Fruit fly (Drosophila melanogaster) whole organism, pupa: ENCODE data around the gene CG14634.

Source experiments
- CG12605 ChIP-seq: fragments of 200-800 bp; sonication (Bioruptor generic); IDR thresholded peaks from 2 replicates; pipeline ENCODE4 v1.3.6; 2022; ENCODE audit warnings: missing biosample characterization, missing genetic modification characterization
- CG14655 ChIP-seq: fragments of 200-800 bp; sonication (Bioruptor generic); optimal IDR thresholded peaks from 3 replicates; lab custom pipeline; 2017; ENCODE audit warnings: mild to moderate bottlenecking, missing biosample characterization, missing genetic modification reagents, missing genetic modification characterization
- CG15710 ChIP-seq: fragments of 200-800 bp; sonication (Bioruptor generic); optimal IDR thresholded peaks from 2 replicates; lab custom pipeline; 2018; ENCODE audit warnings: missing biosample characterization, mild to moderate bottlenecking, missing genetic modification characterization, moderate library complexity
- CG8301 ChIP-seq: fragments of 200-800 bp; sonication (Bioruptor generic); optimal IDR thresholded peaks from 2 replicates; lab custom pipeline; 2018; ENCODE audit warnings: missing biosample characterization, mild to moderate bottlenecking, missing genetic modification characterization

DNA sequence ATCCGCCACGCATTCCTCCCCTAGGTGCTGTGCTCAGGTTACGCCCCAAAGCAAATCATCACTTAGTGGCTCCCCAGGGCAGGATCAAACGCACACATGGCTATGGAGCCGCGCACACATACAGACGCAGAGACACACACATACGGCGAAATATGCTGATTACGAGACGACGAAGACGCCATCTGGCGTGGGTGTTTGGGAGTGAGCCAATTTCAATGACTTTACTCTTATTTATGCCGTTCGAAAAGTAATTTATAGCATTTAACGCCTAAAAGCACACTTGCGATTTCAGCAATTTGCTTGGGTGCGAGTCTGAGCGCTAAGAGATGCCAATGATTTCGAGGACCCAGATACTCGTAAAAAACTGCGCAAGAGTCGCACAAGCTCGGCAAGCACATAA lies 6.0 kb downstream of the CG14634 start:
- TF ChIP-seq CG8301 (tag; lab: Kevin White, UChicago) = no peak
- no peak for TF ChIP-seq CG15710 (tag; lab: Kevin White, UChicago)
- no peak for TF ChIP-seq CG12605 (GFP tag; lab: Robert Waterston, UW)
- TF ChIP-seq CG14655 (GFP tag; lab: Kevin White, UChicago) = no peak
